Worm (Caenorhabditis elegans): ENCODE data around the gene dnj-13.
A peak's percentile ranks its signal among the peaks of the same experiment; 100 is the strongest.

Gene dnj-13

ce11 chrII:11538741-11539140, 6.8 kb upstream of the dnj-13 start, which contains the start of gene Y62F5A.9:
Gene Y62F5A.9 (minus strand): TSS chrII:11538841.
- 0 out of 2 replicates have a peak, but pooled peaks have one; percentile 5 for TF ChIP-seq dmd-8 (GFP tag; IDR thresholded peaks at IDR 0.05)
- no peak for TF ChIP-seq daf-16 (GFP tag; optimal IDR thresholded peaks at IDR 0.05)
- peak; percentile 32 for TF ChIP-seq daf-16 (tag; optimal IDR thresholded peaks at IDR 0.05)
- no peak for TF ChIP-seq tag-97 (GFP tag; IDR thresholded peaks at IDR 0.05)
- TF ChIP-seq lim-7 (GFP tag; IDR thresholded peaks at IDR 0.05), result 0 out of 2 replicates have a peak, but pooled peaks have one; percentile 10
- no peak for TF ChIP-seq nhr-10 (tag; optimal IDR thresholded peaks at IDR 0.05)
- no peak for TF ChIP-seq spr-1 (tag; optimal IDR thresholded peaks at IDR 0.05)

ce11 chrII:11542385-11542784, 3.1 kb upstream of the dnj-13 start, which contains the start of gene gtf-2E2:
Gene gtf-2E2 (minus strand): TSS chrII:11542495.
- TF ChIP-seq rbr-2 (tag; optimal IDR thresholded peaks at IDR 0.05) (no peak), dpl-1 (GFP tag; optimal IDR thresholded peaks at IDR 0.05) (peak; percentile 34), ctbp-1 (GFP tag; IDR thresholded peaks at IDR 0.05) (no peak), nhr-237 (tag; optimal IDR thresholded peaks at IDR 0.05) (no peak), ceh-20 (GFP tag; IDR thresholded peaks at IDR 0.05) (no peak), nhr-25 (tag; optimal IDR thresholded peaks at IDR 0.05; ENCODE audit: borderline replicate concordance, insufficient read depth) (no peak), daf-12 (tag; optimal IDR thresholded peaks at IDR 0.05) (no peak), D1046.2 (GFP tag; IDR thresholded peaks at IDR 0.05) (no peak), nhr-111 (GFP tag; optimal IDR thresholded peaks at IDR 0.05) (no peak), lin-15B (tag; optimal IDR thresholded peaks at IDR 0.05) (no peak), F44E2.7 (GFP tag; IDR thresholded peaks at IDR 0.05) (no peak), hlh-30 (tag; optimal IDR thresholded peaks at IDR 0.05; ENCODE audit: insufficient read depth) (peak; percentile 6), lin-1 (GFP tag; IDR thresholded peaks at IDR 0.05) (no peak), ama-1 (optimal IDR thresholded peaks at IDR 0.05) (peak; percentile 32), Y75B8A.6 (GFP tag; IDR thresholded peaks at IDR 0.05) (no peak), set-16 (GFP tag; IDR thresholded peaks at IDR 0.05) (no peak), zag-1 (tag; optimal IDR thresholded peaks at IDR 0.05) (no peak), tag-97 (GFP tag; IDR thresholded peaks at IDR 0.05) (no peak), ceh-28 (tag; optimal IDR thresholded peaks at IDR 0.05) (peak; percentile 47), mes-2 (tag; optimal IDR thresholded peaks at IDR 0.05; ENCODE audit: poor library complexity, severe bottlenecking) (peak; percentile 82), dve-1 (tag; optimal IDR thresholded peaks at IDR 0.05; ENCODE audit: insufficient read depth) (no peak), hmg-1.1 (GFP tag; IDR thresholded peaks at IDR 0.05) (no peak), fos-1 (tag; optimal IDR thresholded peaks at IDR 0.05) (no peak), aly-2 (tag; optimal IDR thresholded peaks at IDR 0.05) (no peak), nhr-28 (tag; optimal IDR thresholded peaks at IDR 0.05) (peak; percentile 11), mxl-2 (GFP tag; conservative IDR thresholded peaks at IDR 0.05) (no peak), cey-2 (tag; optimal IDR thresholded peaks at IDR 0.05; ENCODE audit: borderline replicate concordance, insufficient read depth) (no peak), mxl-3 (GFP tag; optimal IDR thresholded peaks at IDR 0.05) (no peak), Y5F2A.4 (GFP tag; optimal IDR thresholded peaks at IDR 0.05) (no peak), lsy-2 (tag; optimal IDR thresholded peaks at IDR 0.05) (peak in 1 of 2 experiments; percentile 61), ceh-44 (GFP tag; IDR thresholded peaks at IDR 0.05) (no peak), nhr-76 (tag; optimal IDR thresholded peaks at IDR 0.05) (no peak), F10B5.3 (tag; optimal IDR thresholded peaks at IDR 0.05) (no peak), lin-13 (GFP tag; optimal IDR thresholded peaks at IDR 0.05) (peak; percentile 51), ZK337.2 (GFP tag; IDR thresholded peaks at IDR 0.05) (no peak), pha-4 (GFP tag; IDR thresholded peaks at IDR 0.05) (no peak), pha-4 (tag; optimal IDR thresholded peaks at IDR 0.05) (no peak), T26A8.4 (GFP tag; IDR thresholded peaks at IDR 0.05) (no peak), unc-62 (GFP tag; optimal IDR thresholded peaks at IDR 0.05 in 1 of 2) (no peak), unc-62 (tag; optimal IDR thresholded peaks at IDR 0.05) (no peak), ztf-7 (tag; optimal IDR thresholded peaks at IDR 0.05) (no peak), aha-1 (tag) (no peak), snpc-4 (tag; optimal IDR thresholded peaks at IDR 0.05) (no peak), duxl-1 (tag; optimal IDR thresholded peaks at IDR 0.05; ENCODE audit: poor library complexity) (no peak), nhr-6 (tag; optimal IDR thresholded peaks at IDR 0.05) (peak; percentile 3)

All from whole organism, L4 larva.